Worm (Caenorhabditis elegans): Measurements from ENCODE around the gene C08F8.3.

DNA sequence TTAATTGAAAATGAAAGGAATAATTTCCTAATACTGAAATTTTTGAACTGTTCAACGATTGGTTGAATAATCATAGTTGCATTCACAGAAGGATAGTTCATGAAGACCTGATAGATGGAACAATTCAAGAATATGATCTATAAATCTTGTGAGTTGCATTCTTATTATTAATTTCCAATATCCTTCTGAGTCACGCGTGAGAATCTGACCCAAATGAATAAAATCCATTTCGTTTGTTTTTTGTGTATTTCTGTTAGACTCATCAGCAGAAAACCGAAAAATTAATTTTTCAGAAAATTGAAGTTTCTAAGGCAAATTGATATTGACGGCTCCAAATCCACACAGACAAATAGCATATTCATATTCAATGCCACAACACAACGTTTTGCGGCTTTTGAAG lies 34.6 kb downstream of the C08F8.3 start, which contains the start of gene fbxb-79:
- TF ChIP-seq dmd-4 (tag; optimal IDR thresholded peaks at IDR 0.05) (no peak), elt-3 (tag; optimal IDR thresholded peaks at IDR 0.05) (no peak), ceh-16 (tag; optimal IDR thresholded peaks at IDR 0.05) (no peak), nhr-12 (tag; optimal IDR thresholded peaks at IDR 0.05) (no peak), nhr-23 (tag; optimal IDR thresholded peaks at IDR 0.05) (no peak), ceh-82 (tag; optimal IDR thresholded peaks at IDR 0.05) (no peak), ZK546.5 (tag; optimal IDR thresholded peaks at IDR 0.05) (no peak), blmp-1 (tag; optimal IDR thresholded peaks at IDR 0.05; ENCODE audit: insufficient read depth) (no peak), nhr-77 (tag; optimal IDR thresholded peaks at IDR 0.05) (no peak), snpc-4 (tag; optimal IDR thresholded peaks at IDR 0.05) (no peak), elt-1 (tag; optimal IDR thresholded peaks at IDR 0.05) (no peak), lin-39 (tag; optimal IDR thresholded peaks at IDR 0.05) (no peak)

Data from whole organism, L2 larva.